Fruit fly (Drosophila melanogaster): Measurements from ENCODE around the gene CG32686.

DNA sequence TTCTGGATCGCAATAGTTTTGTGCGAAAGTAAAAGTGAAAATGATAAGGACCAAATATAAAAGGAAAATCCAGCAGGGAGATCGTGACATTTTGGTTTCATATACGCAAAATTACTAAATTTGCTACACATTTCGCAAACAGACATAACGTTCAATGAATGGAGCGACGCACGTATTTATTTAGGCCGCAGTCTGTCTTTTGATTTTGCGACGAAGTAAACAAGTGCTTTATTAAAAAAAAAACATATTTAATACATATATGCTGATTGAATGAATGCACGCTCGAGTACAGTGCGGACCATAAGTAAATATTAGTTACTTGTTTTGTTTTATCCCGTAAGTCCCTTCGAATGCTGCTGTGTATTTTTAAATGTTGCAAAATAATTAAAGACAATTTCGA, 7.7 kb downstream of the CG32686 start, which contains the start of gene CG32679:
- TF ChIP-seq psq (GFP tag; optimal IDR thresholded peaks at IDR 0.05) (no peak), pan (optimal IDR thresholded peaks at IDR 0.05) (no peak), usp (GFP tag; optimal IDR thresholded peaks at IDR 0.05) (no peak), tai (GFP tag; optimal IDR thresholded peaks at IDR 0.05) (no peak), Myc (optimal IDR thresholded peaks at IDR 0.05) (no peak), dmrt93B (GFP tag; optimal IDR thresholded peaks at IDR 0.05) (no peak), jim (GFP tag; optimal IDR thresholded peaks at IDR 0.05) (no peak), lola (GFP tag; optimal IDR thresholded peaks at IDR 0.05) (no peak)

Measured in whole organism, wandering third instar larva.